Worm (Caenorhabditis elegans): ENCODE data around the gene aakg-5.

- TF ChIP-seq dve-1 (tag; optimal IDR thresholded peaks at IDR 0.05) (no peak), lin-11 (tag; optimal IDR thresholded peaks at IDR 0.05) (no peak), sdc-2 (tag; optimal IDR thresholded peaks at IDR 0.05) (no peak), ceh-14 (tag; optimal IDR thresholded peaks at IDR 0.05) (no peak), ama-1 (optimal IDR thresholded peaks at IDR 0.05) (no peak), ets-4 (tag; optimal IDR thresholded peaks at IDR 0.05) (no peak), eyg-1 (tag; optimal IDR thresholded peaks at IDR 0.05) (no peak), ceh-22 (tag; optimal IDR thresholded peaks at IDR 0.05) (no peak), pqm-1 (tag; optimal IDR thresholded peaks at IDR 0.05) (no peak)
These were observed 42.6 kb upstream of the aakg-5 start for ce11 chrII:10017528-10017927.

Data from whole organism, late embryonic.